Fruit fly (Drosophila melanogaster) whole organism, wandering third instar larva: ENCODE measurements around the gene RpLP1.
"Not testable (repeated sequence)": the region's sequence is repeated elsewhere in the genome, so short reads cannot be mapped to it uniquely, and the experiment has no call there.

ENCODE experiments used
- Abd-B ChIP-seq: fragments of >200 bp; optimal IDR thresholded peaks from 2 replicates; lab custom pipeline; 2017; ENCODE audit warnings: missing biosample characterization, missing genetic modification characterization
- CG32264 ChIP-seq: fragments of 200-800 bp; sonication (Bioruptor generic); optimal IDR thresholded peaks from 2 replicates; lab custom pipeline; 2016; ENCODE audit warnings: missing biosample characterization, missing genetic modification characterization
- CG9705 ChIP-seq: fragments of 200-800 bp; sonication (Bioruptor generic); optimal IDR thresholded peaks from 2 replicates; lab custom pipeline; 2018; ENCODE audit warnings: missing biosample characterization, mild to moderate bottlenecking, missing genetic modification characterization
- CrebA ChIP-seq: fragments of 200-800 bp; sonication (Bioruptor generic); optimal IDR thresholded peaks from 2 replicates; lab custom pipeline; 2016; ENCODE audit warnings: missing biosample characterization, mild to moderate bottlenecking, missing genetic modification characterization, borderline replicate concordance
- Dfd ChIP-seq: fragments of >200 bp; optimal IDR thresholded peaks from 2 replicates; lab custom pipeline; 2017; ENCODE audit warnings: missing biosample characterization, missing genetic modification characterization
- GATAd ChIP-seq: sonication (Bioruptor generic); optimal IDR thresholded peaks from 2 replicates; lab custom pipeline; 2016; ENCODE audit warnings: missing biosample characterization, missing genetic modification characterization
- HLH106 ChIP-seq: fragments of 200-800 bp; optimal IDR thresholded peaks from 3 replicates; lab custom pipeline; 2019; ENCODE audit warnings: missing biosample characterization, mild to moderate bottlenecking, missing genetic modification characterization, moderate library complexity
- Hnf4 ChIP-seq: fragments of 200-800 bp; sonication (Bioruptor generic); optimal IDR thresholded peaks from 2 replicates; lab custom pipeline; 2016; ENCODE audit warnings: missing biosample characterization, mild to moderate bottlenecking, missing genetic modification characterization
- Hr78 ChIP-seq: fragments of >200 bp; optimal IDR thresholded peaks from 2 replicates; lab custom pipeline; 2017; ENCODE audit warnings: missing biosample characterization, missing genetic modification characterization
- Hr83 ChIP-seq: fragments of 200-300 bp; sonication (Bioruptor generic); optimal IDR thresholded peaks from 2 replicates; lab custom pipeline; 2016; ENCODE audit warnings: missing biosample characterization, mild to moderate bottlenecking, missing genetic modification characterization, moderate library complexity; ENCODE audit not compliant: poor library complexity, severe bottlenecking
- Jra ChIP-seq: sonication (Bioruptor generic); optimal IDR thresholded peaks from 2 replicates; lab custom pipeline; 2016; ENCODE audit warnings: missing biosample characterization, missing genetic modification characterization
- Mio ChIP-seq: sonication (Bioruptor generic); optimal IDR thresholded peaks from 2 replicates; lab custom pipeline; 2016; ENCODE audit warnings: missing biosample characterization, missing genetic modification characterization
- Myc ChIP-seq: fragments of >200 bp; optimal IDR thresholded peaks from 2 replicates; lab custom pipeline; 2017
- N ChIP-seq: fragments of >200 bp; optimal IDR thresholded peaks from 2 replicates; lab custom pipeline; 2018; ENCODE audit warnings: missing biosample characterization, missing external identifiers, missing genetic modification characterization
- OdsH ChIP-seq: fragments of 200-800 bp; sonication (Bioruptor generic); optimal IDR thresholded peaks from 2 replicates; lab custom pipeline; 2016; ENCODE audit warnings: missing biosample characterization, mild to moderate bottlenecking, missing genetic modification characterization
- Rel ChIP-seq, 2 experiments: fragments of 200-800 bp; sonication (Bioruptor generic) in 1 of 2; optimal IDR thresholded peaks; 2 replicates in 1 of 2; 3 replicates in 1 of 2; lab custom pipeline; 2016 to 2019; ENCODE audit warnings: mild to moderate bottlenecking in 2 of 2, missing biosample characterization in 2 of 2, missing genetic modification characterization in 2 of 2, moderate library complexity in 1 of 2
- Sp1 ChIP-seq: fragments of 200-800 bp; sonication (Bioruptor generic); optimal IDR thresholded peaks from 3 replicates; lab custom pipeline; 2019; ENCODE audit warnings: missing biosample characterization, mild to moderate bottlenecking, missing genetic modification characterization, moderate library complexity
- Vsx2 ChIP-seq: fragments of 200-300, 225-300 bp; sonication (Bioruptor generic); optimal IDR thresholded peaks from 2 replicates; lab custom pipeline; 2018; ENCODE audit warnings: missing biosample characterization, missing genetic modification characterization; ENCODE audit not compliant: partially characterized antibody
- br ChIP-seq: fragments of 200-800 bp; sonication (Bioruptor generic); optimal IDR thresholded peaks from 2 replicates; lab custom pipeline; 2016; ENCODE audit warnings: missing biosample characterization, missing genetic modification characterization
- brk ChIP-seq: fragments of 200-800 bp; sonication (Bioruptor generic); optimal IDR thresholded peaks from 2 replicates; lab custom pipeline; 2016; ENCODE audit warnings: missing biosample characterization, mild to moderate bottlenecking, missing genetic modification characterization
- dmrt93B ChIP-seq: fragments of 200-800 bp; sonication (Bioruptor generic); optimal IDR thresholded peaks from 2 replicates; lab custom pipeline; 2018; ENCODE audit warnings: missing biosample characterization, mild to moderate bottlenecking, missing genetic modification characterization
- dsf ChIP-seq: sonication (Bioruptor generic); optimal IDR thresholded peaks from 2 replicates; lab custom pipeline; 2016; ENCODE audit warnings: missing biosample characterization, missing genetic modification characterization, borderline replicate concordance
- ey ChIP-seq: fragments of 200-800 bp; sonication (Bioruptor generic); optimal IDR thresholded peaks from 2 replicates; lab custom pipeline; 2016; ENCODE audit warnings: missing biosample characterization, missing genetic modification characterization
- foxo ChIP-seq, 2 experiments: fragments of 200-800 bp; sonication (Bioruptor generic); optimal IDR thresholded peaks; 2 replicates in 1 of 2; 3 replicates in 1 of 2; lab custom pipeline; 2016 to 2017; ENCODE audit warnings: missing biosample characterization in 2 of 2, missing genetic modification characterization in 2 of 2
- fru ChIP-seq: fragments of 200-800 bp; sonication (Bioruptor generic); optimal IDR thresholded peaks from 3 replicates; lab custom pipeline; 2016; ENCODE audit warnings: missing biosample characterization, mild to moderate bottlenecking, missing genetic modification characterization
- h ChIP-seq: fragments of 200-800 bp; sonication (Bioruptor generic); optimal IDR thresholded peaks from 3 replicates; lab custom pipeline; 2016; ENCODE audit warnings: missing biosample characterization, mild to moderate bottlenecking, missing genetic modification characterization
- lola ChIP-seq: fragments of >200 bp; optimal IDR thresholded peaks from 2 replicates; lab custom pipeline; 2017; ENCODE audit warnings: missing biosample characterization, missing genetic modification characterization
- pan ChIP-seq: fragments of >200 bp; optimal IDR thresholded peaks from 2 replicates; lab custom pipeline; 2017
- psq ChIP-seq: fragments of 200-800 bp; sonication (Bioruptor generic); optimal IDR thresholded peaks from 3 replicates; lab custom pipeline; 2017; ENCODE audit warnings: missing biosample characterization, mild to moderate bottlenecking, missing genetic modification characterization, moderate library complexity
- rgr ChIP-seq: fragments of 200-800 bp; sonication (Bioruptor generic); optimal IDR thresholded peaks from 3 replicates; lab custom pipeline; 2016; ENCODE audit warnings: missing biosample characterization, mild to moderate bottlenecking, missing genetic modification characterization
- sage ChIP-seq: fragments of 200-800 bp; sonication (Bioruptor generic); optimal IDR thresholded peaks from 2 replicates; lab custom pipeline; 2016; ENCODE audit warnings: missing biosample characterization, mild to moderate bottlenecking, missing genetic modification characterization
- sv ChIP-seq: fragments of 200-800 bp; sonication (Bioruptor generic); optimal IDR thresholded peaks from 3 replicates; lab custom pipeline; 2016; ENCODE audit warnings: missing biosample characterization, missing genetic modification characterization
- woc ChIP-seq: sonication (Bioruptor generic); optimal IDR thresholded peaks from 2 replicates; lab custom pipeline; 2016; ENCODE audit warnings: missing biosample characterization, mild to moderate bottlenecking, missing genetic modification characterization

The RpLP1 gene

DNA sequence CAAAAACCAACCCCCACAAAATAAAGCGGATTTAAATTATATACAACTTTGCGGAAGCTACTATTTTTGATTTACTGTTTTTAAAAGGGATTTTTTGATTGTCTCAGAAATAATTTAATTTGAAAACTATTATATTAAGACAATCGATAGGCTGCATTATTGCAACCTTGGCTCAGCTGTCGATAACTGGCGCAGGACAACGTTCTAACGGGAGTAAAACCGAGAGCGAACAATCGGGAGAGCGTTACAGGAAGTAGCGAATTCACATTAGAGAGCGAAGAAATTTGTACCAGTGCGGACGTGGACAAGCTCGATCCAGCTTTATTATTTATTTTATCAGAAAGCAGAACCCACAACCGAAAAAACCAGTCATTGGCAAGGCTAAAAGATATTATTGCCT lies 35.5 kb downstream of the RpLP1 start, which contains the start of gene CG4133:
Gene CG4133 (plus strand): TSS at position 258 of the 400 bp plus-strand sequence.
- TF ChIP-seq HLH106; Abd-B; br (GFP tag; lab: Kevin White, UChicago): not testable (repeated sequence)
- TF ChIP-seq, all 38 proteins: peak for 0; not testable (repeated sequence) for 38

DNA sequence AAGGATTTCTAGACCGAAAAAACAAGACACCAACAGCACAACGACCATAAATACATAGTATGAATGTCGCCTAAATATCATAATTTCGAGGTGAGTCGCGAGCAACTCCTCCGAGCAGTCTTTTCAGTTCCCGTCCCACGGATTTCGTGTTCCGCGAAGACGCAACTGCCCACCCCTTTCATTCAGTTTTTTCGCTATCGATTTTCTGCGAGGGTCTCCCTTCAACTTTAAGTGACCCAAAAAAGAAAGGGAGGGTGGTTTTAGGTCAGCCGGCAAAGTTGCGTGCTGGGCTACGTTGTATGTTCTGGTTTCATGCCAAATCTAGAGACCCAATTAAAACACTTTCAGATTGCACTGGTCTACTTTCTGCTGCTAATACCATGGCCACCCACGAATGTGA lies 36.0 kb downstream of the RpLP1 start:
- TF ChIP-seq foxo (GFP tag; optimal IDR thresholded peaks at IDR 0.05; lab: Kevin White, UChicago) = no peak
- no peak for TF ChIP-seq Hnf4 (GFP tag; lab: Kevin White, UChicago)
- no peak for TF ChIP-seq Sp1 (GFP tag; lab: Kevin White, UChicago)
- TF ChIP-seq psq = no peak
- no peak for TF ChIP-seq Hr78 (GFP tag; lab: Kevin White, UChicago)
- no peak for TF ChIP-seq Rel (GFP tag; optimal IDR thresholded peaks at IDR 0.05; lab: Kevin White, UChicago)
- TF ChIP-seq Rel (tag; optimal IDR thresholded peaks at IDR 0.05; lab: Kevin White, UChicago) = no peak
- TF ChIP-seq N (GFP tag; lab: Kevin White, UChicago) = no peak
- no peak for TF ChIP-seq dsf (GFP tag; lab: Kevin White, UChicago)
- TF ChIP-seq sv (GFP tag; lab: Kevin White, UChicago) = no peak
- no peak for TF ChIP-seq Myc
- no peak for TF ChIP-seq fru
- TF ChIP-seq brk (GFP tag; lab: Kevin White, UChicago) = no peak
- no peak for TF ChIP-seq h (GFP tag; lab: Kevin White, UChicago)
- TF ChIP-seq ey (GFP tag; lab: Kevin White, UChicago) = no peak
- no peak for TF ChIP-seq dmrt93B (GFP tag; lab: Kevin White, UChicago)
- no peak for TF ChIP-seq pan (lab: Kevin White, UChicago)
- no peak for TF ChIP-seq Vsx2 (GFP tag; lab: Kevin White, UChicago)
- TF ChIP-seq CrebA (GFP tag; lab: Kevin White, UChicago) = no peak
- TF ChIP-seq sage (GFP tag; lab: Kevin White, UChicago) = no peak
- TF ChIP-seq Hr83 (GFP tag; lab: Kevin White, UChicago) = no peak

DNA sequence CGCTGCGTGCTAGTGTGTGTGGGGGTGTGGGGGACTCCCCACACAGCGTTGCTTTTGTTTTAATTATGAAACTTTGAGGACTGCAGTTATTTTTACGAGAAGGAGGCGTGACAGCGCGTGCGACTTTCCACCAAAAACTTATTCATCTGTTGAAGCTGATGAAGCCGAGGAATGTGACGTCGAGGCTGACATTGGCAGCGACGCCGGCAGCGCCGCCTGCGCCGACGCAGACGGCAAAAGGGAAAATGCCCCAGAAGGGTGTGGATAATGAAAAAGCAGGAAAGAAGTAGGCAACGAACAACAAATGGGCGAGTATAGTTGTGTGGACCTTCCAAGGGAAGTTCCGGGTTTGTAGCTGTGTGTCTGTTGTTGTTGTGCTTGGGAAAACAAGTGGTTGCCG lies 47.9 kb downstream of the RpLP1 start:
- TF ChIP-seq psq (no peak), rgr (no peak), Rel (GFP tag; optimal IDR thresholded peaks at IDR 0.05; lab: Kevin White, UChicago) (no peak), Rel (tag; optimal IDR thresholded peaks at IDR 0.05; lab: Kevin White, UChicago) (peak; percentile 0)
- TF ChIP-seq, all 38 proteins: peak for 1

- TF ChIP-seq lola (GFP tag; lab: Kevin White, UChicago) = no peak
- peak; percentile 1 for TF ChIP-seq woc (GFP tag; lab: Kevin White, UChicago)
- TF ChIP-seq psq = peak; percentile 70
- TF ChIP-seq br (GFP tag; lab: Kevin White, UChicago) = peak; percentile 93
- TF ChIP-seq foxo (GFP tag; optimal IDR thresholded peaks at IDR 0.05; lab: Kevin White, UChicago) = peak; percentile 46 to 65
- peak; percentile 51 for TF ChIP-seq fru
- TF ChIP-seq brk (GFP tag; lab: Kevin White, UChicago) = no peak
- no peak for TF ChIP-seq Myc
- TF ChIP-seq h (GFP tag; lab: Kevin White, UChicago) = peak; percentile 65
- TF ChIP-seq Vsx2 (GFP tag; lab: Kevin White, UChicago) = no peak
- no peak for TF ChIP-seq GATAd (GFP tag; lab: Kevin White, UChicago)
- TF ChIP-seq HLH106 = peak; percentile 39
- peak; percentile 36 for TF ChIP-seq CG32264 (GFP tag; lab: Kevin White, UChicago)
- TF ChIP-seq pan (lab: Kevin White, UChicago) = no peak
- peak; percentile 51 for TF ChIP-seq Hnf4 (GFP tag; lab: Kevin White, UChicago)
- peak; percentile 60 for TF ChIP-seq rgr
- no peak for TF ChIP-seq dsf (GFP tag; lab: Kevin White, UChicago)
- peak; percentile 17 for TF ChIP-seq dmrt93B (GFP tag; lab: Kevin White, UChicago)
- TF ChIP-seq Dfd (GFP tag; lab: Kevin White, UChicago) = no peak
- TF ChIP-seq Rel (GFP tag; optimal IDR thresholded peaks at IDR 0.05; lab: Kevin White, UChicago) = peak; percentile 66
- peak; percentile 44 for TF ChIP-seq Rel (tag; optimal IDR thresholded peaks at IDR 0.05; lab: Kevin White, UChicago)
- TF ChIP-seq Sp1 (GFP tag; lab: Kevin White, UChicago) = peak; percentile 60
- peak; percentile 67 for TF ChIP-seq ey (GFP tag; lab: Kevin White, UChicago)
- TF ChIP-seq CG9705 (GFP tag; lab: Kevin White, UChicago) = no peak
- TF ChIP-seq OdsH = peak; percentile 42
- no peak for TF ChIP-seq Mio
- TF ChIP-seq sv (GFP tag; lab: Kevin White, UChicago) = peak; percentile 16
- TF ChIP-seq Hr78 (GFP tag; lab: Kevin White, UChicago) = no peak
- no peak for TF ChIP-seq Jra (GFP tag; lab: Kevin White, UChicago)
- TF ChIP-seq sage (GFP tag; lab: Kevin White, UChicago) = no peak
Observed at dm6 chr2L:468745-469358, 49.1 kb downstream of the RpLP1 start.
